Fruit fly (Drosophila melanogaster) whole organism, embryonic: ENCODE measurements around the gene CG16717.

Experiments
- Awh ChIP-seq: fragments of 200-800 bp; sonication (Bioruptor generic); IDR thresholded peaks from 2 replicates; pipeline ENCODE4, ENCODE4 v1.3.6; 2022; ENCODE audit warnings: missing biosample characterization, missing genetic modification characterization
- CG10209 ChIP-seq: fragments of 200-800 bp; sonication (Bioruptor generic); optimal IDR thresholded peaks from 3 replicates; lab custom pipeline; 2017; ENCODE audit warnings: missing biosample characterization, mild to moderate bottlenecking, missing genetic modification characterization, missing genetic modification reagents
- CG11398 ChIP-seq: fragments of 200-800 bp; sonication (Bioruptor generic); optimal IDR thresholded peaks from 2 replicates; lab custom pipeline; 2016; ENCODE audit warnings: missing biosample characterization, missing genetic modification characterization
- CG13296 ChIP-seq: fragments of 200-800 bp; sonication (Bioruptor generic); optimal IDR thresholded peaks from 3 replicates; lab custom pipeline; 2018; ENCODE audit warnings: missing biosample characterization, mild to moderate bottlenecking, missing genetic modification characterization
- CG14050 ChIP-seq: fragments of 200-800 bp; sonication (Bioruptor generic); IDR thresholded peaks from 3 replicates; pipeline ENCODE4 v1.3.6; 2022; ENCODE audit warnings: missing biosample characterization, missing genetic modification characterization
- CG14860 ChIP-seq: fragments of 200-800 bp; sonication (Bioruptor generic); IDR thresholded peaks from 3 replicates; pipeline ENCODE4 v1.3.6; 2022; ENCODE audit warnings: missing biosample characterization, missing genetic modification characterization; ENCODE audit not compliant: partially characterized antibody
- CG15073 ChIP-seq: fragments of 200-800 bp; sonication (Bioruptor generic); optimal IDR thresholded peaks from 2 replicates; lab custom pipeline; 2016; ENCODE audit warnings: missing biosample characterization, missing genetic modification characterization
- CG1603 ChIP-seq: fragments of 200-800 bp; sonication (Bioruptor generic); optimal IDR thresholded peaks from 2 replicates; lab custom pipeline; 2019; ENCODE audit warnings: missing biosample characterization, mild to moderate bottlenecking, missing genetic modification characterization, moderate library complexity
- CG17186 ChIP-seq: fragments of 200-800 bp; sonication (Bioruptor generic); optimal IDR thresholded peaks from 3 replicates; lab custom pipeline; 2017; ENCODE audit warnings: missing biosample characterization, missing genetic modification reagents, missing genetic modification characterization
- CG17385 ChIP-seq: fragments of 200-800 bp; sonication (Bioruptor generic); optimal IDR thresholded peaks from 3 replicates; lab custom pipeline; 2018; ENCODE audit warnings: missing biosample characterization, mild to moderate bottlenecking, missing genetic modification characterization
- CG17612 ChIP-seq: fragments of 200-800 bp; sonication (Bioruptor generic); IDR thresholded peaks from 2 replicates; pipeline ENCODE4 v1.3.6; 2022; ENCODE audit warnings: missing biosample characterization, missing genetic modification characterization
- CG17829 ChIP-seq: fragments of 200-800 bp; optimal IDR thresholded peaks from 2 replicates; lab custom pipeline; 2019; ENCODE audit warnings: missing biosample characterization, mild to moderate bottlenecking, missing genetic modification characterization, moderate library complexity
- CG18619 ChIP-seq: fragments of 200-800 bp; sonication (Bioruptor generic); optimal IDR thresholded peaks from 3 replicates; lab custom pipeline; 2017; ENCODE audit warnings: missing biosample characterization, mild to moderate bottlenecking, missing genetic modification characterization
- CG2116 ChIP-seq: fragments of 200-800 bp; sonication (Bioruptor generic); optimal IDR thresholded peaks from 3 replicates; lab custom pipeline; 2018; ENCODE audit warnings: missing biosample characterization, mild to moderate bottlenecking, missing genetic modification characterization
- CG30431 ChIP-seq: fragments of 200-800 bp; sonication (Bioruptor generic); optimal IDR thresholded peaks from 2 replicates; lab custom pipeline; 2017; ENCODE audit warnings: missing biosample characterization, missing genetic modification characterization
- CG31365 ChIP-seq: fragments of 200-800 bp; sonication (Bioruptor generic); optimal IDR thresholded peaks from 2 replicates; lab custom pipeline; 2018; ENCODE audit warnings: missing biosample characterization, mild to moderate bottlenecking, missing genetic modification characterization
- CG32767 ChIP-seq: fragments of 200-800 bp; sonication (Bioruptor generic); IDR thresholded peaks from 2 replicates; pipeline ENCODE4 v1.3.6; 2022; ENCODE audit warnings: missing biosample characterization, missing genetic modification characterization
- CG3281 ChIP-seq: fragments of 200-800 bp; sonication (Bioruptor generic); optimal IDR thresholded peaks from 3 replicates; lab custom pipeline; 2017; ENCODE audit warnings: missing biosample characterization, mild to moderate bottlenecking, missing genetic modification characterization
- CG7963 ChIP-seq: fragments of 200-800 bp; sonication (Bioruptor generic); IDR thresholded peaks from 3 replicates; pipeline ENCODE4 v1.3.6; 2022; ENCODE audit warnings: missing biosample characterization, missing genetic modification characterization; ENCODE audit not compliant: partially characterized antibody
- CG9797 ChIP-seq: fragments of 200-800 bp; sonication (Bioruptor generic); optimal IDR thresholded peaks from 3 replicates; lab custom pipeline; 2018; ENCODE audit warnings: missing biosample characterization, mild to moderate bottlenecking, missing genetic modification characterization
- Dek ChIP-seq: fragments of 200-800 bp; sonication (Bioruptor generic); optimal IDR thresholded peaks from 3 replicates; lab custom pipeline; 2019; ENCODE audit warnings: missing biosample characterization, mild to moderate bottlenecking, missing genetic modification characterization, moderate library complexity
- Dip3 ChIP-seq: fragments of 200-800 bp; sonication (Bioruptor generic); optimal IDR thresholded peaks from 3 replicates; lab custom pipeline; 2016; ENCODE audit warnings: missing biosample characterization, missing genetic modification characterization
- Dp ChIP-seq: fragments of 200-800 bp; sonication (Bioruptor generic); optimal IDR thresholded peaks from 2 replicates; lab custom pipeline; 2018; ENCODE audit warnings: missing biosample characterization, mild to moderate bottlenecking, missing genetic modification characterization, moderate library complexity
- Hand ChIP-seq: fragments of 200-800 bp; sonication (Bioruptor generic); optimal IDR thresholded peaks from 2 replicates; lab custom pipeline; 2017; ENCODE audit warnings: mild to moderate bottlenecking, missing biosample characterization, missing genetic modification reagents, missing genetic modification characterization
- NC2α ChIP-seq: fragments of 200-800 bp; sonication (Bioruptor generic); optimal IDR thresholded peaks from 2 replicates; lab custom pipeline; 2016; ENCODE audit warnings: missing biosample characterization, missing genetic modification characterization
- NC2β ChIP-seq: fragments of 200-800 bp; sonication (Bioruptor generic); optimal IDR thresholded peaks from 2 replicates; lab custom pipeline; 2016; ENCODE audit warnings: missing biosample characterization, missing genetic modification characterization
- Six4 ChIP-seq: fragments of 200-800 bp; sonication (Bioruptor generic); optimal IDR thresholded peaks from 2 replicates; lab custom pipeline; 2016; ENCODE audit warnings: missing biosample characterization, missing genetic modification characterization
- ac ChIP-seq: fragments of 200-800 bp; sonication (Bioruptor generic); optimal IDR thresholded peaks from 3 replicates; lab custom pipeline; 2017; ENCODE audit warnings: missing biosample characterization, mild to moderate bottlenecking, missing genetic modification characterization
- ap ChIP-seq: fragments of 200-800 bp; sonication (Bioruptor generic); IDR thresholded peaks from 2 replicates; pipeline ENCODE4 v1.3.6; 2022; ENCODE audit warnings: missing biosample characterization, missing genetic modification characterization
- bigmax ChIP-seq: fragments of 200-800 bp; sonication (Bioruptor generic); optimal IDR thresholded peaks from 2 replicates; lab custom pipeline; 2018; ENCODE audit warnings: missing biosample characterization, mild to moderate bottlenecking, missing genetic modification characterization
- cg ChIP-seq: fragments of 200-800 bp; sonication (Bioruptor generic); optimal IDR thresholded peaks from 3 replicates; lab custom pipeline; 2019; ENCODE audit warnings: missing biosample characterization, mild to moderate bottlenecking, missing genetic modification characterization, moderate library complexity
- chm ChIP-seq: fragments of 200-800 bp; sonication (Bioruptor generic); IDR thresholded peaks from 2 replicates; pipeline ENCODE4 v1.3.6; 2022; ENCODE audit warnings: missing biosample characterization, missing genetic modification characterization
- ci ChIP-seq: fragments of 200-800 bp; sonication (Bioruptor generic); IDR thresholded peaks from 3 replicates; pipeline ENCODE4 v1.3.6; 2022; ENCODE audit warnings: missing biosample characterization, missing genetic modification characterization
- dati ChIP-seq: fragments of 200-800 bp; sonication (Bioruptor generic); IDR thresholded peaks from 2 replicates; pipeline ENCODE4 v1.3.6; 2022; ENCODE audit warnings: missing biosample characterization, missing genetic modification characterization
- emc ChIP-seq: fragments of 200-800 bp; sonication (Bioruptor generic); optimal IDR thresholded peaks from 2 replicates; lab custom pipeline; 2016; ENCODE audit warnings: missing biosample characterization, missing genetic modification characterization
- gsb-n ChIP-seq: fragments of 200-800 bp; sonication (Bioruptor generic); optimal IDR thresholded peaks from 3 replicates; lab custom pipeline; 2018; ENCODE audit warnings: missing biosample characterization, mild to moderate bottlenecking, missing genetic modification characterization
- jigr1 ChIP-seq: fragments of 200-800 bp; sonication (Bioruptor generic); IDR thresholded peaks from 3 replicates; pipeline ENCODE4 v1.3.6; 2022; ENCODE audit warnings: missing biosample characterization, missing genetic modification characterization
- lmd ChIP-seq: fragments of 200-800 bp; sonication (Bioruptor generic); IDR thresholded peaks from 2 replicates; pipeline ENCODE4 v1.3.6; 2022; ENCODE audit warnings: missing biosample characterization, missing genetic modification characterization
- nerfin-1 ChIP-seq: fragments of 200-800 bp; sonication (Bioruptor generic); optimal IDR thresholded peaks from 3 replicates; lab custom pipeline; 2019; ENCODE audit warnings: missing biosample characterization, mild to moderate bottlenecking, missing genetic modification characterization, moderate library complexity
- nom ChIP-seq: fragments of 200-800 bp; sonication (Bioruptor generic); optimal IDR thresholded peaks from 2 replicates; lab custom pipeline; 2017; ENCODE audit warnings: missing biosample characterization, missing genetic modification characterization, mild to moderate bottlenecking, moderate library complexity, missing genetic modification reagents
- org-1 ChIP-seq: fragments of 200-800 bp; sonication (Bioruptor generic); optimal IDR thresholded peaks from 2 replicates; lab custom pipeline; 2017; ENCODE audit warnings: missing biosample characterization, missing genetic modification characterization
- pnt ChIP-seq: fragments of 200-800 bp; sonication (Bioruptor generic); optimal IDR thresholded peaks from 3 replicates; lab custom pipeline; 2016; ENCODE audit warnings: missing biosample characterization, missing genetic modification characterization
- run ChIP-seq: fragments of 200-800 bp; sonication (Bioruptor generic); optimal IDR thresholded peaks from 3 replicates; lab custom pipeline; 2018; ENCODE audit warnings: missing biosample characterization, mild to moderate bottlenecking, missing genetic modification characterization
- seq ChIP-seq: fragments of 200-800 bp; sonication (Bioruptor generic); IDR thresholded peaks from 2 replicates; pipeline ENCODE4 v1.3.6; 2022; ENCODE audit warnings: missing biosample characterization, missing genetic modification characterization
- sr ChIP-seq: fragments of 200-800 bp; sonication (Bioruptor generic); IDR thresholded peaks from 3 replicates; pipeline ENCODE4 v1.3.6; 2022; ENCODE audit warnings: missing biosample characterization, missing genetic modification characterization
- stwl ChIP-seq: fragments of 200-800 bp; sonication (Bioruptor generic); optimal IDR thresholded peaks from 3 replicates; lab custom pipeline; 2018; ENCODE audit warnings: missing biosample characterization, mild to moderate bottlenecking, missing genetic modification characterization, moderate library complexity
- sug ChIP-seq: fragments of 200-800 bp; optimal IDR thresholded peaks from 2 replicates; lab custom pipeline; 2019; ENCODE audit warnings: missing biosample characterization, mild to moderate bottlenecking, missing genetic modification characterization, moderate library complexity
- tna ChIP-seq: fragments of 200-800 bp; sonication (Bioruptor generic); IDR thresholded peaks from 2 replicates; pipeline ENCODE4 v1.3.6; 2022; ENCODE audit warnings: missing biosample characterization, missing genetic modification characterization; ENCODE audit not compliant: partially characterized antibody
- zfh1 ChIP-seq: fragments of 200-800 bp; sonication (Bioruptor generic); IDR thresholded peaks from 3 replicates; pipeline ENCODE4 v1.3.6; 2022; ENCODE audit warnings: missing biosample characterization, missing genetic modification characterization

The CG16717 gene

dm6 chr3L:9713828-9714536 lies 35.0 kb downstream of the CG16717 start, which contains the start of gene vsg (continued):
- TF ChIP-seq CG10209 (peak; percentile 82), zfh1 (GFP tag; lab: Robert Waterston, UW) (peak; percentile 5; the same call in 1 of the 3 replicates), chm (GFP tag; lab: Robert Waterston, UW) (peak; percentile 52; the same call in 1 of the 2 replicates), gsb-n (tag; lab: Kevin White, UChicago) (peak; percentile 68), CG17385 (GFP tag; lab: Kevin White, UChicago) (peak; percentile 83), dati (GFP tag; lab: Robert Waterston, UW) (no peak), CG9797 (GFP tag; lab: Kevin White, UChicago) (peak; percentile 54), sug (tag; lab: Kevin White, UChicago) (peak; percentile 91), ap (GFP tag; lab: Robert Waterston, UW) (peak; percentile 54; the same call in 1 of the 2 replicates), lmd (GFP tag; lab: Robert Waterston, UW) (peak; percentile 74), CG14050 (GFP tag; lab: Robert Waterston, UW) (no peak), Dek (tag; lab: Kevin White, UChicago) (peak; percentile 81), nerfin-1 (tag; lab: Kevin White, UChicago) (peak; percentile 80), CG1603 (tag; lab: Kevin White, UChicago) (peak; percentile 67), CG17186 (GFP tag; lab: Kevin White, UChicago) (no peak), nom (GFP tag; lab: Kevin White, UChicago) (no peak), Six4 (peak; percentile 59), CG15073 (GFP tag; lab: Kevin White, UChicago) (no peak), Dp (GFP tag; lab: Kevin White, UChicago) (no peak), run (tag; lab: Kevin White, UChicago) (peak; percentile 32), CG17829 (tag; lab: Kevin White, UChicago) (peak; percentile 85), seq (GFP tag; lab: Robert Waterston, UW) (no peak; the same call in 1 of the 2 replicates), bigmax (GFP tag; lab: Kevin White, UChicago) (no peak), sr (GFP tag; lab: Robert Waterston, UW) (no peak), cg (GFP tag; lab: Kevin White, UChicago) (no peak), NC2β (GFP tag; lab: Kevin White, UChicago) (no peak), CG2116 (GFP tag; lab: Kevin White, UChicago) (peak; percentile 67), pnt (peak; percentile 28), tna (GFP tag; lab: Robert Waterston, UW) (peak; percentile 74), ci (GFP tag; lab: Robert Waterston, UW) (peak; percentile 16; the same call in 2 of the 3 replicates), stwl (tag; lab: Kevin White, UChicago) (peak; percentile 14), jigr1 (peak; percentile 56; the same call in 1 of the 3 replicates), CG32767 (GFP tag; lab: Robert Waterston, UW) (peak; percentile 57), CG31365 (tag; lab: Kevin White, UChicago) (no peak), CG3281 (GFP tag; lab: Kevin White, UChicago) (peak; percentile 77), NC2α (GFP tag; lab: Kevin White, UChicago) (no peak), Awh (GFP tag; lab: Robert Waterston, UW) (0 out of 2 replicates have a peak, but pooled peaks have one; percentile 18), org-1 (GFP tag; lab: Kevin White, UChicago) (peak; percentile 39), CG7963 (GFP tag; lab: Robert Waterston, UW) (peak; percentile 84), CG18619 (peak; percentile 74), Hand (GFP tag; lab: Kevin White, UChicago) (peak; percentile 31), Dip3 (GFP tag; lab: Kevin White, UChicago) (peak; percentile 60), CG13296 (GFP tag; lab: Kevin White, UChicago) (peak; percentile 79), CG17612 (peak; percentile 49; the same call in 1 of the 2 replicates), emc (GFP tag; lab: Kevin White, UChicago) (peak; percentile 15), ac (GFP tag; lab: Kevin White, UChicago) (no peak), CG30431 (peak; percentile 62), CG11398 (no peak), CG14860 (GFP tag; lab: Robert Waterston, UW) (peak; percentile 72)
